Worm (Caenorhabditis elegans) whole organism, L2 larva: Measurements from ENCODE around the gene F10C5.3.

ENCODE experiments used
- C34F6.9 ChIP-seq: fragments of 150-350 bp; optimal IDR thresholded peaks from 2 replicates; lab custom pipeline; 2014; ENCODE audit warnings: missing biosample characterization, missing genetic modification characterization
- F13H6.1 ChIP-seq: sonication (generic microtip); optimal IDR thresholded peaks from 2 replicates; lab custom pipeline; 2016; ENCODE audit warnings: missing genetic modification characterization, missing compliant biosample characterization
- R02D3.7 ChIP-seq: fragments of 150-350 bp; optimal IDR thresholded peaks from 2 replicates; lab custom pipeline; 2014; ENCODE audit warnings: missing biosample characterization, missing genetic modification characterization
- ceh-16 ChIP-seq: fragments of 150-350 bp; optimal IDR thresholded peaks from 2 replicates; lab custom pipeline; 2014; ENCODE audit warnings: missing biosample characterization, missing genetic modification characterization
- crh-2 ChIP-seq: sonication (generic microtip); optimal IDR thresholded peaks from 2 replicates; lab custom pipeline; 2017; ENCODE audit warnings: missing biosample characterization, missing genetic modification characterization
- egl-27 ChIP-seq: sonication (generic microtip); optimal IDR thresholded peaks from 3 replicates; lab custom pipeline; 2017; ENCODE audit warnings: missing biosample characterization, missing genetic modification reagents, missing genetic modification characterization
- fos-1 ChIP-seq: fragments of 150-350 bp; optimal IDR thresholded peaks from 2 replicates; lab custom pipeline; 2014; ENCODE audit warnings: missing biosample characterization, missing genetic modification characterization
- gmeb-1 ChIP-seq: fragments of 150-350 bp; optimal IDR thresholded peaks from 2 replicates; lab custom pipeline; 2014; ENCODE audit warnings: missing biosample characterization, missing genetic modification characterization
- lin-11 ChIP-seq: fragments of 150-350 bp; sonication (generic microtip); optimal IDR thresholded peaks from 2 replicates; lab custom pipeline; 2014; ENCODE audit warnings: missing biosample characterization, missing genetic modification characterization, inconsistent platforms, mixed read lengths
- lin-13 ChIP-seq: fragments of 150-350 bp; optimal IDR thresholded peaks from 2 replicates; lab custom pipeline; 2014; ENCODE audit warnings: missing biosample characterization, missing genetic modification reagents, missing genetic modification characterization
- lsy-2 ChIP-seq, 2 experiments: fragments of 150-350 bp in 1 of 2; sonication (generic microtip) in 1 of 2; optimal IDR thresholded peaks; 2 replicates each; lab custom pipeline; 2014 to 2017; ENCODE audit warnings: missing biosample characterization in 2 of 2, missing genetic modification characterization in 2 of 2
- mab-5 ChIP-seq: fragments of 150-350 bp; optimal IDR thresholded peaks from 2 replicates; lab custom pipeline; 2014; ENCODE audit warnings: missing biosample characterization, missing genetic modification characterization
- mbf-1 ChIP-seq: sonication (generic microtip); optimal IDR thresholded peaks from 2 replicates; lab custom pipeline; 2017; ENCODE audit warnings: missing biosample characterization, missing genetic modification characterization
- mdl-1 ChIP-seq, 2 experiments: fragments of 150-350 bp in 1 of 2; sonication (generic microtip) in 1 of 2; optimal IDR thresholded peaks; 2 replicates each; lab custom pipeline; 2017; ENCODE audit warnings: missing biosample characterization in 2 of 2, missing genetic modification characterization in 2 of 2
- nhr-10 ChIP-seq: sonication (generic microtip); optimal IDR thresholded peaks from 2 replicates; lab custom pipeline; 2017; ENCODE audit warnings: missing biosample characterization, missing genetic modification characterization
- nhr-129 ChIP-seq: fragments of 150-350 bp; optimal IDR thresholded peaks from 2 replicates; lab custom pipeline; 2014; ENCODE audit warnings: missing biosample characterization, missing genetic modification characterization
- nhr-21 ChIP-seq: fragments of 150-350 bp; optimal IDR thresholded peaks from 2 replicates; lab custom pipeline; 2014; ENCODE audit warnings: missing biosample characterization, missing genetic modification characterization
- nhr-23 ChIP-seq: fragments of 150-350 bp; optimal IDR thresholded peaks from 2 replicates; lab custom pipeline; 2014; ENCODE audit warnings: missing biosample characterization, missing genetic modification reagents, missing genetic modification characterization
- nhr-237 ChIP-seq: fragments of 150-350 bp; optimal IDR thresholded peaks from 2 replicates; lab custom pipeline; 2014; ENCODE audit warnings: missing biosample characterization, missing genetic modification characterization
- nhr-25 ChIP-seq: fragments of 150-350 bp; sonication (generic microtip); optimal IDR thresholded peaks from 3 replicates; lab custom pipeline; 2014; ENCODE audit warnings: missing biosample characterization, missing genetic modification characterization
- nhr-77 ChIP-seq: fragments of 150-350 bp; optimal IDR thresholded peaks from 2 replicates; lab custom pipeline; 2014; ENCODE audit warnings: missing biosample characterization, missing genetic modification characterization
- sem-4 ChIP-seq: fragments of 150-350 bp; optimal IDR thresholded peaks from 2 replicates; lab custom pipeline; 2014; ENCODE audit warnings: missing biosample characterization, missing genetic modification reagents, missing genetic modification characterization
- sma-9 ChIP-seq, 2 experiments: fragments of 150-350 bp in 1 of 2; sonication (generic microtip) in 1 of 2; optimal IDR thresholded peaks; 2 replicates each; lab custom pipeline; 2014 to 2016; ENCODE audit warnings: missing genetic modification characterization in 2 of 2, mild to moderate bottlenecking in 1 of 2, missing biosample characterization in 1 of 2, missing compliant biosample characterization in 1 of 2, missing genetic modification reagents in 1 of 2, moderate library complexity in 1 of 2
- snpc-4 ChIP-seq: fragments of 150-350 bp; optimal IDR thresholded peaks from 2 replicates; lab custom pipeline; 2014; ENCODE audit warnings: missing biosample characterization, missing genetic modification characterization
- zag-1 ChIP-seq: fragments of 150-350 bp; optimal IDR thresholded peaks from 2 replicates; lab custom pipeline; 2014; ENCODE audit warnings: missing biosample characterization, missing genetic modification characterization
- ztf-1 ChIP-seq: fragments of 200-800 bp; sonication (Bioruptor generic); conservative IDR thresholded peaks from 2 replicates; pipeline ENCODE4 v1.3.6; 2022; ENCODE audit warnings: missing genetic modification characterization, missing compliant biosample characterization
- ztf-4 ChIP-seq: fragments of 150-350 bp; optimal IDR thresholded peaks from 2 replicates; lab custom pipeline; 2014; ENCODE audit warnings: missing biosample characterization, missing genetic modification characterization

The F10C5.3 gene

ce11 chrIII:523944-524343, 40.3 kb downstream of the F10C5.3 start, which contains the start of gene T22F7.3:
TSS of gene T22F7.3 (minus strand) at chrIII:524044.
- no peak for TF ChIP-seq ztf-4 (tag; lab: Kevin White, UChicago)
- TF ChIP-seq nhr-77 (tag; lab: Kevin White, UChicago): no peak
- TF ChIP-seq nhr-10 (tag; lab: Kevin White, UChicago): no peak
- no peak for TF ChIP-seq lin-13 (GFP tag; lab: Kevin White, UChicago)
- TF ChIP-seq sem-4 (tag; lab: Kevin White, UChicago): no peak
- TF ChIP-seq lsy-2 (tag; optimal IDR thresholded peaks at IDR 0.05; lab: Kevin White, UChicago): no peak
- no peak for TF ChIP-seq nhr-129 (tag; lab: Kevin White, UChicago)
- TF ChIP-seq C34F6.9: no peak

- TF ChIP-seq lin-11 (tag; lab: Kevin White, UChicago) (no peak), nhr-23 (no peak), ceh-16 (tag; lab: Kevin White, UChicago) (no peak), gmeb-1 (tag; lab: Kevin White, UChicago) (no peak), nhr-21 (no peak), sma-9 (GFP tag; optimal IDR thresholded peaks at IDR 0.05; lab: Kevin White, UChicago) (no peak), sma-9 (tag; optimal IDR thresholded peaks at IDR 0.05; lab: Kevin White, UChicago) (no peak), lin-13 (GFP tag; lab: Kevin White, UChicago) (no peak), nhr-25 (tag; lab: Kevin White, UChicago) (no peak), C34F6.9 (no peak), R02D3.7 (no peak), F13H6.1 (tag; lab: Kevin White, UChicago) (no peak), zag-1 (tag; lab: Kevin White, UChicago) (no peak)
Measured at ce11 chrIII:526824-527223, 43.2 kb downstream of the F10C5.3 start, which contains the start of gene T22F7.4. TSS of gene T22F7.4 (minus strand) at chrIII:526924.

- TF ChIP-seq zag-1 (tag; lab: Kevin White, UChicago): no peak
- no peak for TF ChIP-seq C34F6.9
- no peak for TF ChIP-seq snpc-4 (tag; lab: Kevin White, UChicago)
- TF ChIP-seq fos-1 (tag; lab: Kevin White, UChicago): peak; percentile 31
Measured at ce11 chrIII:530899-531298, 47.2 kb downstream of the F10C5.3 start.

- TF ChIP-seq lin-11 (tag; lab: Kevin White, UChicago) (no peak), zag-1 (tag; lab: Kevin White, UChicago) (no peak), nhr-237 (tag; lab: Kevin White, UChicago) (no peak), mdl-1 (tag; optimal IDR thresholded peaks at IDR 0.05; lab: Kevin White, UChicago) (no peak), crh-2 (no peak), nhr-25 (tag; lab: Kevin White, UChicago) (no peak), nhr-77 (tag; lab: Kevin White, UChicago) (no peak), egl-27 (tag; lab: Kevin White, UChicago) (no peak), nhr-129 (tag; lab: Kevin White, UChicago) (no peak), gmeb-1 (tag; lab: Kevin White, UChicago) (no peak), mbf-1 (tag; lab: Kevin White, UChicago) (no peak), mab-5 (tag; lab: Kevin White, UChicago) (no peak), fos-1 (tag; lab: Kevin White, UChicago) (no peak), ztf-1 (GFP tag; lab: Robert Waterston, UW) (no peak)
Measured at ce11 chrIII:532152-532551, 48.5 kb downstream of the F10C5.3 start.
